Fruit fly (Drosophila melanogaster): ENCODE results near the gene CG33252.

CG33252 gene

dm6 chrX:16942735-16943514 lies 45.9 kb upstream of the CG33252 start, which contains the start of the genes CG13001 and RhoGAP15B (continued):
- TF ChIP-seq Ets97D (GFP tag; optimal IDR thresholded peaks at IDR 0.05) = peak; percentile 5
- no peak for TF ChIP-seq sob (GFP tag; IDR thresholded peaks at IDR 0.05)
- TF ChIP-seq al (GFP tag; IDR thresholded peaks at IDR 0.05) = no peak
- TF ChIP-seq schlank (tag; optimal IDR thresholded peaks at IDR 0.05) = no peak
- TF ChIP-seq tap (tag; optimal IDR thresholded peaks at IDR 0.05) = no peak
- TF ChIP-seq CG17361 (GFP tag; IDR thresholded peaks at IDR 0.05) = 0 out of 3 replicates have a peak, but pooled peaks have one; percentile 46
- no peak for TF ChIP-seq her (GFP tag; optimal IDR thresholded peaks at IDR 0.05)
- no peak for TF ChIP-seq CG10209 (GFP tag; optimal IDR thresholded peaks at IDR 0.05)
- peak; percentile 17 for TF ChIP-seq Sin3A (optimal IDR thresholded peaks at IDR 0.05)
- peak; percentile 37 for TF ChIP-seq CG14710 (tag; optimal IDR thresholded peaks at IDR 0.05)
- no peak for TF ChIP-seq CrebB (tag; optimal IDR thresholded peaks at IDR 0.05)
- TF ChIP-seq CG3995 (GFP tag; optimal IDR thresholded peaks at IDR 0.05) = no peak
- peak; percentile 17 for TF ChIP-seq Deaf1 (tag; optimal IDR thresholded peaks at IDR 0.05)
- TF ChIP-seq CG3163 (GFP tag; optimal IDR thresholded peaks at IDR 0.05) = no peak
- peak; percentile 83 for TF ChIP-seq bbx (GFP tag; IDR thresholded peaks at IDR 0.05; ENCODE audit: partially characterized antibody)
- TF ChIP-seq Jarid2 (GFP tag; optimal IDR thresholded peaks at IDR 0.05) = peak; percentile 35
- no peak for TF ChIP-seq CG6813 (GFP tag; optimal IDR thresholded peaks at IDR 0.05)
- TF ChIP-seq BEAF-32 (GFP tag; optimal IDR thresholded peaks at IDR 0.05) = peak; percentile 90
- peak; percentile 4 for TF ChIP-seq CG12659 (GFP tag; optimal IDR thresholded peaks at IDR 0.05)
- no peak for TF ChIP-seq Hmr (GFP tag; optimal IDR thresholded peaks at IDR 0.05)
- TF ChIP-seq inv (GFP tag; IDR thresholded peaks at IDR 0.05; ENCODE audit: partially characterized antibody) = peak; percentile 71
- TF ChIP-seq CG16813 (GFP tag; IDR thresholded peaks at IDR 0.05; ENCODE audit: partially characterized antibody) = peak; percentile 80
- no peak for TF ChIP-seq org-1 (GFP tag; optimal IDR thresholded peaks at IDR 0.05)
- peak; percentile 63 for TF ChIP-seq nom (GFP tag; optimal IDR thresholded peaks at IDR 0.05)
- 0 out of 2 replicates have a peak, but pooled peaks have one; percentile 7 for TF ChIP-seq onecut (GFP tag; IDR thresholded peaks at IDR 0.05)
- TF ChIP-seq CG12219 (GFP tag; optimal IDR thresholded peaks at IDR 0.05) = peak; percentile 8
- TF ChIP-seq h (optimal IDR thresholded peaks at IDR 0.05) = no peak
- TF ChIP-seq Med (GFP tag) = peak; percentile 43
- TF ChIP-seq amos (GFP tag; IDR thresholded peaks at IDR 0.05; ENCODE audit: partially characterized antibody) = peak; percentile 88
- TF ChIP-seq CG17568 (GFP tag; optimal IDR thresholded peaks at IDR 0.05) = no peak
- peak; percentile 23; the same call in 1 of the 2 replicates for TF ChIP-seq CG2129 (GFP tag; IDR thresholded peaks at IDR 0.05; ENCODE audit: partially characterized antibody)
- peak; percentile 59 for TF ChIP-seq nerfin-2 (GFP tag; IDR thresholded peaks at IDR 0.05; ENCODE audit: partially characterized antibody)
- TF ChIP-seq CoRest (tag; optimal IDR thresholded peaks at IDR 0.05) = peak; percentile 18
- peak; percentile 25 for TF ChIP-seq CG15514 (GFP tag; optimal IDR thresholded peaks at IDR 0.05)
- no peak for TF ChIP-seq CG12299 (tag; optimal IDR thresholded peaks at IDR 0.05)
- no peak for TF ChIP-seq CG10147 (GFP tag; optimal IDR thresholded peaks at IDR 0.05)
- no peak for TF ChIP-seq CG10979 (tag; optimal IDR thresholded peaks at IDR 0.05)
- TF ChIP-seq unc-4 (GFP tag; IDR thresholded peaks at IDR 0.05; ENCODE audit: partially characterized antibody) = peak; percentile 68
- TF ChIP-seq CG9797 (GFP tag; optimal IDR thresholded peaks at IDR 0.05) = peak; percentile 62
- TF ChIP-seq CG42726 (GFP tag; IDR thresholded peaks at IDR 0.05; ENCODE audit: partially characterized antibody) = peak; percentile 80
- no peak for TF ChIP-seq Sox100B (GFP tag; optimal IDR thresholded peaks at IDR 0.05)
- TF ChIP-seq pzg (GFP tag; optimal IDR thresholded peaks at IDR 0.05) = peak; percentile 54
- no peak for TF ChIP-seq C15 (GFP tag; IDR thresholded peaks at IDR 0.05)
- TF ChIP-seq ERR (GFP tag; optimal IDR thresholded peaks at IDR 0.05) = no peak
- TF ChIP-seq CG2116 (GFP tag; optimal IDR thresholded peaks at IDR 0.05) = peak; percentile 36
- TF ChIP-seq fd96Cb (tag; optimal IDR thresholded peaks at IDR 0.05) = no peak
- peak; percentile 78 for TF ChIP-seq Bgb (GFP tag; IDR thresholded peaks at IDR 0.05; ENCODE audit: partially characterized antibody)

Data from whole organism, embryonic.